Fruit fly (Drosophila melanogaster) whole organism, prepupa: ENCODE measurements around the gene CG14441.

Experiments
- Blimp-1 ChIP-seq: fragments of 200-800 bp; sonication (Bioruptor generic); optimal IDR thresholded peaks from 3 replicates; lab custom pipeline; 2017; ENCODE audit warnings: missing biosample characterization, missing genetic modification characterization, mild to moderate bottlenecking, moderate library complexity, missing genetic modification reagents
- CG10631 ChIP-seq: fragments of 200-800 bp; sonication (Bioruptor generic); optimal IDR thresholded peaks from 2 replicates; lab custom pipeline; 2016; ENCODE audit warnings: missing biosample characterization, missing genetic modification characterization
- CG16779 ChIP-seq: fragments of 200-800 bp; sonication (Bioruptor generic); optimal IDR thresholded peaks from 3 replicates; lab custom pipeline; 2017; ENCODE audit warnings: missing biosample characterization, mild to moderate bottlenecking, missing genetic modification characterization
- CG6854 ChIP-seq: fragments of 200-800 bp; sonication (Bioruptor generic); optimal IDR thresholded peaks from 2 replicates; lab custom pipeline; 2017; ENCODE audit warnings: missing biosample characterization, mild to moderate bottlenecking, missing genetic modification characterization
- CG7368 ChIP-seq: fragments of 200-800 bp; sonication (Bioruptor generic); optimal IDR thresholded peaks from 3 replicates; lab custom pipeline; 2016; ENCODE audit warnings: missing biosample characterization, missing genetic modification characterization
- CG8119 ChIP-seq: fragments of 200-800 bp; sonication (Bioruptor generic); IDR thresholded peaks from 3 replicates; pipeline ENCODE4 v1.3.6; 2022; ENCODE audit warnings: missing biosample characterization, missing genetic modification characterization
- CG8632 ChIP-seq: fragments of 200-800 bp; sonication (Bioruptor generic); optimal IDR thresholded peaks from 3 replicates; lab custom pipeline; 2016; ENCODE audit warnings: missing biosample characterization, missing genetic modification characterization
- OdsH ChIP-seq: fragments of 200-800 bp; sonication (Bioruptor generic); optimal IDR thresholded peaks from 3 replicates; lab custom pipeline; 2016; ENCODE audit warnings: missing biosample characterization, missing genetic modification characterization
- Sox102F ChIP-seq: fragments of 200-800 bp; sonication (Bioruptor generic); optimal IDR thresholded peaks from 2 replicates; lab custom pipeline; 2016; ENCODE audit warnings: missing biosample characterization, mild to moderate bottlenecking, missing genetic modification characterization
- cyc ChIP-seq: fragments of 200-800 bp; sonication (Bioruptor generic); optimal IDR thresholded peaks from 3 replicates; lab custom pipeline; 2016; ENCODE audit warnings: missing biosample characterization, missing genetic modification characterization
- fd85E ChIP-seq: fragments of 200-800 bp; sonication (Bioruptor generic); optimal IDR thresholded peaks from 3 replicates; lab custom pipeline; 2016; ENCODE audit warnings: missing biosample characterization, missing genetic modification characterization
- pdm3 ChIP-seq: fragments of 200-800 bp; sonication (Bioruptor generic); optimal IDR thresholded peaks from 3 replicates; lab custom pipeline; 2016; ENCODE audit warnings: missing biosample characterization, missing genetic modification characterization
- ss ChIP-seq, 2 experiments: fragments of 200-800 bp; sonication (Bioruptor generic); optimal IDR thresholded peaks; 2 replicates in 1 of 2; 3 replicates in 1 of 2; lab custom pipeline; 2017 to 2018; ENCODE audit warnings: mild to moderate bottlenecking in 2 of 2, missing biosample characterization in 2 of 2, missing genetic modification characterization in 2 of 2, moderate library complexity in 1 of 2

DNA sequence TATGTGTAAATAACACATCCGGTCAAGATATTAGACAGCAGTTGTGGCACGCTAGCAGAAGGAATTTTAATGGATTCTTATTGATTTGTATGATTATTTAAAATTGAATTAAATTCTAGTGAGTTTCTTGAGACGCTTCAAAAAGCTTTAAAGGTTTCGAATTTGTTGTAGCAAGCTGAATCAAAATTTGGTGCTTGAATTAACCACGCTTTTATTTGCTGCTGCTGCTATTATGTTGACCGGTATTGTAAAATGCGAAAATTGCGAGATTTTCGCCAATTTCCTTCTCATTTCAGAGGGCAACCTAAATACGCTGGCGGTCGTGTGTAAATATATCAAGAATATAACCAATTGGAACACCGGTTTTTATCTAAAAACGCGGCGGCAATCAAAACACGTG, 43.9 kb downstream of the CG14441 start:
- no peak for TF ChIP-seq CG8632 (GFP tag; lab: Kevin White, UChicago)
- TF ChIP-seq cyc (GFP tag; lab: Kevin White, UChicago), result no peak
- peak; percentile 31 for TF ChIP-seq pdm3 (GFP tag; lab: Kevin White, UChicago)
- no peak for TF ChIP-seq fd85E (GFP tag; lab: Kevin White, UChicago)
- peak; percentile 46; the same call in 1 of the 3 replicates for TF ChIP-seq CG8119 (GFP tag; lab: Robert Waterston, UW)
- TF ChIP-seq CG10631 (GFP tag; lab: Kevin White, UChicago), result no peak
- no peak for TF ChIP-seq CG6854 (GFP tag; lab: Kevin White, UChicago)
- TF ChIP-seq Blimp-1 (GFP tag; lab: Kevin White, UChicago), result no peak
- TF ChIP-seq Sox102F (GFP tag; lab: Kevin White, UChicago), result no peak
- no peak for TF ChIP-seq CG7368 (GFP tag; lab: Kevin White, UChicago)
- no peak for TF ChIP-seq ss (GFP tag; optimal IDR thresholded peaks at IDR 0.05; lab: Kevin White, UChicago)
- no peak for TF ChIP-seq OdsH (GFP tag; lab: Kevin White, UChicago)
- TF ChIP-seq CG16779, result no peak
